Worm (Caenorhabditis elegans) whole organism, late embryonic: ENCODE measurements around the gene C46F9.6.

Source experiments
- ama-1 ChIP-seq: fragments of 150-350 bp; optimal IDR thresholded peaks from 2 replicates; lab custom pipeline; 2014
- ceh-24 ChIP-seq: sonication (generic microtip); optimal IDR thresholded peaks from 2 replicates; lab custom pipeline; 2016; ENCODE audit warnings: mild to moderate bottlenecking, missing genetic modification characterization, missing compliant biosample characterization
- ceh-48 ChIP-seq: sonication (generic microtip); optimal IDR thresholded peaks from 2 replicates; lab custom pipeline; 2016; ENCODE audit warnings: missing genetic modification characterization, inconsistent platforms, missing compliant biosample characterization
- che-1 ChIP-seq: sonication (generic microtip); optimal IDR thresholded peaks from 2 replicates; lab custom pipeline; 2016; ENCODE audit warnings: mild to moderate bottlenecking, missing genetic modification characterization, missing compliant biosample characterization
- elt-2 ChIP-seq: sonication (generic microtip); optimal IDR thresholded peaks from 2 replicates; lab custom pipeline; 2016; ENCODE audit warnings: missing genetic modification reagents, missing genetic modification characterization, missing compliant biosample characterization
- fkh-10 ChIP-seq: fragments of 150-350 bp; optimal IDR thresholded peaks from 2 replicates; lab custom pipeline; 2014; ENCODE audit warnings: missing biosample characterization, missing genetic modification reagents, missing genetic modification characterization
- hlh-13 ChIP-seq: fragments of 200-800 bp; sonication (Bioruptor generic); optimal IDR thresholded peaks from 2 replicates; lab custom pipeline; 2018; ENCODE audit warnings: mild to moderate bottlenecking, missing genetic modification characterization, missing compliant biosample characterization
- lim-6 ChIP-seq: sonication (generic microtip); optimal IDR thresholded peaks from 2 replicates; lab custom pipeline; 2016; ENCODE audit warnings: missing genetic modification characterization, missing compliant biosample characterization
- pax-1 ChIP-seq: fragments of 150-350 bp; optimal IDR thresholded peaks from 2 replicates; lab custom pipeline; 2014; ENCODE audit warnings: missing biosample characterization, missing genetic modification characterization
- pha-2 ChIP-seq: sonication (generic microtip); optimal IDR thresholded peaks from 2 replicates; lab custom pipeline; 2017; ENCODE audit warnings: mild to moderate bottlenecking, missing genetic modification characterization, missing compliant biosample characterization
- syd-9 ChIP-seq: sonication (generic microtip); optimal IDR thresholded peaks from 2 replicates; lab custom pipeline; 2016; ENCODE audit warnings: mild to moderate bottlenecking, missing genetic modification characterization, moderate library complexity, missing compliant biosample characterization
- tbx-7 ChIP-seq: sonication (generic microtip); optimal IDR thresholded peaks from 2 replicates; lab custom pipeline; 2016; ENCODE audit warnings: missing genotype, missing genetic modification characterization, missing compliant biosample characterization
- unc-3 ChIP-seq, 2 experiments: fragments of 200-800 bp in 1 of 2; sonication (Bioruptor generic) in 1 of 2; sonication (generic microtip) in 1 of 2; conservative IDR thresholded peaks in 1 of 2; optimal IDR thresholded peaks in 1 of 2; 2 replicates each; pipeline versions ENCODE4 v1.3.6 to Lab custom; 2016 to 2022; ENCODE audit warnings: missing compliant biosample characterization in 2 of 2, missing genetic modification characterization in 2 of 2, missing genetic modification reagents in 1 of 2
- unc-55 ChIP-seq: sonication (generic microtip); optimal IDR thresholded peaks from 2 replicates; lab custom pipeline; 2017; ENCODE audit warnings: missing biosample characterization, missing genetic modification reagents, missing genetic modification characterization

DNA sequence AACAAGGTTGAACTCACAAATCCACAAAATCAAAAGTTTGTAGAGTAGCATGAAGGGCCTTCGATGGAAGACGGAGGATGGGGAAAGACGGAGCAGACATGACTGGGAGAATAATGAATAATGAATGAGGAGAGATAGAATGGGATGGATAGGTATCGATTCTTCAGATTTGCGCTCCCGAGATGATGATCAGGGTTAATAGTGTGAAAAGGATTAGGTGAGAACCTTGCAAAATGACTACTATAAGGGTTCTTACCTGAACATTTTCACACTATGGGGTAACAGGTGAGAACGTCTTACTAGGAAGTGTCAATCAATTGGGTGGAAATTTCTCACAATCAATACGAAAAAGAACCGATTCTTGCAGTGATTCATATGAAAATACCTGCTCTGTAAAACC is 47.7 kb upstream of the C46F9.6 start, which contains the start of gene fbxb-96:
- TF ChIP-seq tbx-7 (tag; lab: Kevin White, UChicago) (no peak), che-1 (tag; lab: Kevin White, UChicago) (no peak), ceh-24 (tag; lab: Kevin White, UChicago) (no peak), hlh-13 (GFP tag; lab: Kevin White, UChicago) (no peak), pha-2 (tag; lab: Kevin White, UChicago) (no peak), ama-1 (lab: Kevin White, UChicago) (no peak), unc-55 (no peak), ceh-48 (no peak), pax-1 (tag; lab: Kevin White, UChicago) (no peak), fkh-10 (GFP tag; lab: Kevin White, UChicago) (no peak), unc-3 (GFP tag; conservative IDR thresholded peaks at IDR 0.05; lab: Robert Waterston, UW) (no peak), unc-3 (tag; optimal IDR thresholded peaks at IDR 0.05; lab: Kevin White, UChicago) (no peak), syd-9 (no peak), elt-2 (tag; lab: Kevin White, UChicago) (no peak), lim-6 (tag; lab: Kevin White, UChicago) (no peak)
